Fruit fly (Drosophila melanogaster) whole organism, pupa: Measurements from ENCODE around the gene f-cup.
A peak's percentile ranks its signal among the peaks of the same experiment; 100 is the strongest.

Experiments
- CG10348 ChIP-seq: fragments of 200-800 bp; sonication (Bioruptor generic); IDR thresholded peaks from 2 replicates; pipeline ENCODE4 v1.3.6; 2022; ENCODE audit warnings: missing biosample characterization, missing genetic modification characterization
- CG12605 ChIP-seq: fragments of 200-800 bp; sonication (Bioruptor generic); IDR thresholded peaks from 2 replicates; pipeline ENCODE4 v1.3.6; 2022; ENCODE audit warnings: missing biosample characterization, missing genetic modification characterization
- CG13204 ChIP-seq: fragments of 200-800 bp; sonication (Bioruptor generic); optimal IDR thresholded peaks from 2 replicates; lab custom pipeline; 2018; ENCODE audit warnings: missing biosample characterization, mild to moderate bottlenecking, missing genetic modification characterization, moderate library complexity
- CG14655 ChIP-seq: fragments of 200-800 bp; sonication (Bioruptor generic); optimal IDR thresholded peaks from 3 replicates; lab custom pipeline; 2017; ENCODE audit warnings: mild to moderate bottlenecking, missing biosample characterization, missing genetic modification reagents, missing genetic modification characterization
- CG15710 ChIP-seq: fragments of 200-800 bp; sonication (Bioruptor generic); optimal IDR thresholded peaks from 2 replicates; lab custom pipeline; 2018; ENCODE audit warnings: missing biosample characterization, mild to moderate bottlenecking, missing genetic modification characterization, moderate library complexity
- CG17806 ChIP-seq: fragments of 200-800 bp; sonication (Bioruptor generic); optimal IDR thresholded peaks from 2 replicates; lab custom pipeline; 2018; ENCODE audit warnings: missing biosample characterization, mild to moderate bottlenecking, missing genetic modification characterization, moderate library complexity
- CG32121 ChIP-seq: fragments of 200-800 bp; sonication (Bioruptor generic); IDR thresholded peaks from 2 replicates; pipeline ENCODE4 v1.3.6; 2022; ENCODE audit warnings: missing biosample characterization, missing genetic modification characterization
- CG34367 ChIP-seq: fragments of 200-800 bp; sonication (Bioruptor generic); optimal IDR thresholded peaks from 2 replicates; lab custom pipeline; 2018; ENCODE audit warnings: missing biosample characterization, mild to moderate bottlenecking, missing genetic modification characterization
- CG4496 ChIP-seq: fragments of 200-800 bp; sonication (Bioruptor generic); IDR thresholded peaks from 3 replicates; pipeline ENCODE4 v1.3.6; 2022; ENCODE audit warnings: missing biosample characterization, missing genetic modification characterization
- CG8159 ChIP-seq: fragments of 200-800 bp; sonication (Bioruptor generic); optimal IDR thresholded peaks from 3 replicates; lab custom pipeline; 2018; ENCODE audit warnings: missing biosample characterization, mild to moderate bottlenecking, missing genetic modification characterization, moderate library complexity
- CG8301 ChIP-seq: fragments of 200-800 bp; sonication (Bioruptor generic); optimal IDR thresholded peaks from 2 replicates; lab custom pipeline; 2018; ENCODE audit warnings: missing biosample characterization, mild to moderate bottlenecking, missing genetic modification characterization
- CG9948 ChIP-seq: fragments of 200-800 bp; sonication (Bioruptor generic); optimal IDR thresholded peaks from 2 replicates; lab custom pipeline; 2018; ENCODE audit warnings: missing biosample characterization, mild to moderate bottlenecking, missing genetic modification characterization, moderate library complexity
- D1 ChIP-seq: fragments of 200-800 bp; sonication (Bioruptor generic); optimal IDR thresholded peaks from 2 replicates; lab custom pipeline; 2018; ENCODE audit warnings: missing biosample characterization, mild to moderate bottlenecking, missing genetic modification characterization, moderate library complexity
- EcR ChIP-seq: fragments of 200-800 bp; sonication (Bioruptor generic); optimal IDR thresholded peaks from 3 replicates; lab custom pipeline; 2019; ENCODE audit warnings: missing biosample characterization, missing genetic modification characterization, mild to moderate bottlenecking, moderate library complexity, missing genetic modification reagents
- Ets98B ChIP-seq: fragments of 200-800 bp; sonication (Bioruptor generic); IDR thresholded peaks from 2 replicates; pipeline ENCODE4 v1.3.6; 2022; ENCODE audit warnings: missing biosample characterization, missing genetic modification characterization
- Pif1A ChIP-seq: fragments of 200-800 bp; sonication (Bioruptor generic); optimal IDR thresholded peaks from 3 replicates; lab custom pipeline; 2016; ENCODE audit warnings: missing biosample characterization, missing genetic modification characterization
- Pif1B ChIP-seq: fragments of 200-800 bp; sonication (Bioruptor generic); optimal IDR thresholded peaks from 3 replicates; lab custom pipeline; 2016; ENCODE audit warnings: missing biosample characterization, missing genetic modification characterization
- Snoo ChIP-seq: fragments of 200-800 bp; sonication (Bioruptor generic); optimal IDR thresholded peaks from 3 replicates; lab custom pipeline; 2017; ENCODE audit warnings: missing biosample characterization, mild to moderate bottlenecking, missing genetic modification characterization, inconsistent platforms
- fd96Ca ChIP-seq: fragments of 200-800 bp; sonication (Bioruptor generic); IDR thresholded peaks from 3 replicates; pipeline ENCODE4 v1.3.6; 2022; ENCODE audit warnings: missing biosample characterization, missing genetic modification characterization
- rn ChIP-seq: fragments of 200-800 bp; sonication (Bioruptor generic); IDR thresholded peaks from 2 replicates; pipeline ENCODE4 v1.3.6; 2022; ENCODE audit warnings: missing biosample characterization, missing genetic modification characterization

The f-cup gene

dm6 chr3R:13699350-13699749 lies 1.3 kb downstream of the f-cup start:
- TF ChIP-seq Snoo (tag; lab: Kevin White, UChicago): no peak
- no peak for TF ChIP-seq Pif1B (GFP tag; lab: Kevin White, UChicago)
- no peak for TF ChIP-seq CG17806 (tag; lab: Kevin White, UChicago)
- no peak for TF ChIP-seq CG14655
- no peak for TF ChIP-seq fd96Ca (GFP tag; lab: Robert Waterston, UW)
- no peak for TF ChIP-seq CG8159 (tag; lab: Kevin White, UChicago)
- no peak for TF ChIP-seq D1 (tag; lab: Kevin White, UChicago)
- TF ChIP-seq CG15710 (tag; lab: Kevin White, UChicago): no peak

dm6 chr3R:13693753-13694152 lies 6.9 kb downstream of the f-cup start, which contains the start of gene CG14367:
CG14367 (plus strand) TSS chr3R:13694053.
- TF ChIP-seq CG4496 (GFP tag; lab: Robert Waterston, UW) (no peak), CG10348 (GFP tag; lab: Robert Waterston, UW) (no peak), CG8159 (tag; lab: Kevin White, UChicago) (no peak), EcR (GFP tag; lab: Kevin White, UChicago) (no peak), D1 (tag; lab: Kevin White, UChicago) (no peak), CG32121 (GFP tag; lab: Robert Waterston, UW) (no peak), CG12605 (GFP tag; lab: Robert Waterston, UW) (no peak), CG15710 (tag; lab: Kevin White, UChicago) (no peak), CG8301 (tag; lab: Kevin White, UChicago) (no peak), Ets98B (GFP tag; lab: Robert Waterston, UW) (no peak)
- TF ChIP-seq, all 21 proteins: peak for 0

- TF ChIP-seq CG15710 (tag; lab: Kevin White, UChicago) (no peak), CG10348 (GFP tag; lab: Robert Waterston, UW) (no peak), CG12605 (GFP tag; lab: Robert Waterston, UW) (no peak), CG34367 (tag; lab: Kevin White, UChicago) (peak; percentile 12), Ets98B (GFP tag; lab: Robert Waterston, UW) (peak; percentile 54; the same call in 1 of the 2 replicates), CG8159 (tag; lab: Kevin White, UChicago) (no peak), D1 (tag; lab: Kevin White, UChicago) (no peak), EcR (GFP tag; lab: Kevin White, UChicago) (no peak), Snoo (tag; lab: Kevin White, UChicago) (no peak), CG13204 (no peak), fd96Ca (GFP tag; lab: Robert Waterston, UW) (peak; percentile 67; the same call in 1 of the 3 replicates), CG9948 (tag; lab: Kevin White, UChicago) (no peak), Pif1A (GFP tag; lab: Kevin White, UChicago) (peak; percentile 17), CG17806 (tag; lab: Kevin White, UChicago) (no peak), CG8301 (tag; lab: Kevin White, UChicago) (no peak), CG14655 (no peak), CG32121 (GFP tag; lab: Robert Waterston, UW) (peak; percentile 23; the same call in 1 of the 2 replicates), CG4496 (GFP tag; lab: Robert Waterston, UW) (peak; percentile 59; the same call in 1 of the 3 replicates), rn (GFP tag; lab: Robert Waterston, UW) (no peak)
These were observed 14.0 kb downstream of the f-cup start, which contains the start of gene omd for dm6 chr3R:13686371-13687211. omd (minus strand) TSS chr3R:13687210.

dm6 chr3R:13685969-13686368 lies 14.7 kb downstream of the f-cup start:
- TF ChIP-seq CG13204: no peak
- no peak for TF ChIP-seq CG12605 (GFP tag; lab: Robert Waterston, UW)
- no peak for TF ChIP-seq CG14655
- no peak for TF ChIP-seq CG8159 (tag; lab: Kevin White, UChicago)
- TF ChIP-seq Pif1B (GFP tag; lab: Kevin White, UChicago): no peak
- no peak for TF ChIP-seq Snoo (tag; lab: Kevin White, UChicago)

- TF ChIP-seq CG8159 (tag; lab: Kevin White, UChicago): peak; percentile 2
- no peak for TF ChIP-seq CG15710 (tag; lab: Kevin White, UChicago)
- peak; percentile 21 for TF ChIP-seq Pif1B (GFP tag; lab: Kevin White, UChicago)
These were observed 15.9 kb downstream of the f-cup start for dm6 chr3R:13684569-13685402.
